Fruit fly (Drosophila melanogaster) whole organism, prepupa: ENCODE measurements around the gene SP1029.
A peak's percentile ranks its signal among the peaks of the same experiment; 100 is the strongest.

Experiments used
- Blimp-1 ChIP-seq: fragments of 200-800 bp; sonication (Bioruptor generic); optimal IDR thresholded peaks from 3 replicates; lab custom pipeline; 2017; ENCODE audit warnings: missing biosample characterization, missing genetic modification characterization, mild to moderate bottlenecking, moderate library complexity, missing genetic modification reagents
- CG10631 ChIP-seq: fragments of 200-800 bp; sonication (Bioruptor generic); optimal IDR thresholded peaks from 2 replicates; lab custom pipeline; 2016; ENCODE audit warnings: missing biosample characterization, missing genetic modification characterization
- CG10669 ChIP-seq: fragments of 200-800 bp; sonication (Bioruptor generic); optimal IDR thresholded peaks from 3 replicates; lab custom pipeline; 2018; ENCODE audit warnings: missing biosample characterization, mild to moderate bottlenecking, missing genetic modification characterization, moderate library complexity
- CG11294 ChIP-seq: fragments of 200-800 bp; sonication (Bioruptor generic); IDR thresholded peaks from 2 replicates; pipeline ENCODE4 v1.3.6; 2022; ENCODE audit warnings: missing biosample characterization, missing genetic modification characterization
- CG11762 ChIP-seq: fragments of 200-800 bp; sonication (Bioruptor generic); optimal IDR thresholded peaks from 3 replicates; lab custom pipeline; 2016; ENCODE audit warnings: missing biosample characterization, missing genetic modification characterization; ENCODE audit not compliant: insufficient read depth
- CG11902 ChIP-seq: fragments of 200-800 bp; sonication (Bioruptor generic); optimal IDR thresholded peaks from 3 replicates; lab custom pipeline; 2016; ENCODE audit warnings: missing biosample characterization, missing genetic modification characterization
- CG15336 ChIP-seq: fragments of 200-800 bp; sonication (Bioruptor generic); IDR thresholded peaks from 2 replicates; pipeline ENCODE4 v1.3.6; 2022; ENCODE audit warnings: missing biosample characterization, missing genetic modification characterization
- CG1621 ChIP-seq: fragments of 200-800 bp; sonication (Bioruptor generic); optimal IDR thresholded peaks from 3 replicates; lab custom pipeline; 2018; ENCODE audit warnings: missing biosample characterization, mild to moderate bottlenecking, missing genetic modification characterization
- CG16779 ChIP-seq: fragments of 200-800 bp; sonication (Bioruptor generic); optimal IDR thresholded peaks from 3 replicates; lab custom pipeline; 2017; ENCODE audit warnings: missing biosample characterization, mild to moderate bottlenecking, missing genetic modification characterization
- CG31627 ChIP-seq: fragments of 200-800 bp; sonication (Bioruptor generic); optimal IDR thresholded peaks from 3 replicates; lab custom pipeline; 2016; ENCODE audit warnings: missing biosample characterization, missing genetic modification characterization
- CG32006 ChIP-seq: fragments of 200-800 bp; sonication (Bioruptor generic); optimal IDR thresholded peaks from 3 replicates; lab custom pipeline; 2017; ENCODE audit warnings: missing biosample characterization, mild to moderate bottlenecking, missing genetic modification characterization
- CG3919 ChIP-seq: fragments of 200-800 bp; sonication (Bioruptor generic); optimal IDR thresholded peaks from 3 replicates; lab custom pipeline; 2016; ENCODE audit warnings: missing biosample characterization, missing genetic modification characterization
- CG4318 ChIP-seq: fragments of 200-800 bp; sonication (Bioruptor generic); optimal IDR thresholded peaks from 3 replicates; lab custom pipeline; 2017; ENCODE audit warnings: missing biosample characterization, mild to moderate bottlenecking, missing genetic modification characterization
- CG6163 ChIP-seq: fragments of 200-800 bp; sonication (Bioruptor generic); IDR thresholded peaks from 3 replicates; pipeline ENCODE4 v1.3.6; 2022; ENCODE audit warnings: missing biosample characterization, missing genetic modification characterization
- CG6276 ChIP-seq: fragments of 200-800 bp; sonication (Bioruptor generic); optimal IDR thresholded peaks from 2 replicates; lab custom pipeline; 2017; ENCODE audit warnings: missing biosample characterization, mild to moderate bottlenecking, missing genetic modification characterization
- CG6808 ChIP-seq: fragments of 200-800 bp; sonication (Bioruptor generic); optimal IDR thresholded peaks from 3 replicates; lab custom pipeline; 2017; ENCODE audit warnings: missing biosample characterization, missing genetic modification characterization, mild to moderate bottlenecking, moderate library complexity, missing genetic modification reagents
- CG7368 ChIP-seq: fragments of 200-800 bp; sonication (Bioruptor generic); optimal IDR thresholded peaks from 3 replicates; lab custom pipeline; 2016; ENCODE audit warnings: missing biosample characterization, missing genetic modification characterization
- CG8119 ChIP-seq: fragments of 200-800 bp; sonication (Bioruptor generic); IDR thresholded peaks from 3 replicates; pipeline ENCODE4 v1.3.6; 2022; ENCODE audit warnings: missing biosample characterization, missing genetic modification characterization
- CG8632 ChIP-seq: fragments of 200-800 bp; sonication (Bioruptor generic); optimal IDR thresholded peaks from 3 replicates; lab custom pipeline; 2016; ENCODE audit warnings: missing biosample characterization, missing genetic modification characterization
- CG9139 ChIP-seq: fragments of 200-800 bp; sonication (Bioruptor generic); optimal IDR thresholded peaks from 3 replicates; lab custom pipeline; 2017; ENCODE audit warnings: missing biosample characterization, mild to moderate bottlenecking, missing genetic modification characterization
- Eip78C ChIP-seq: fragments of 200-800 bp; sonication (Bioruptor generic); peaks from one replicate; lab custom pipeline; 2016; ENCODE audit warnings: missing biosample characterization, missing genetic modification characterization
- Ets21C ChIP-seq: fragments of 200-800 bp; sonication (Bioruptor generic); optimal IDR thresholded peaks from 3 replicates; lab custom pipeline; 2016; ENCODE audit warnings: missing biosample characterization, missing genetic modification characterization
- Ets96B ChIP-seq: fragments of 200-800 bp; optimal IDR thresholded peaks from 2 replicates; lab custom pipeline; 2019; ENCODE audit warnings: missing biosample characterization, mild to moderate bottlenecking, missing genetic modification characterization, moderate library complexity
- Hr39 ChIP-seq: fragments of 200-800 bp; sonication (Bioruptor generic); optimal IDR thresholded peaks from 2 replicates; lab custom pipeline; 2016; ENCODE audit warnings: missing biosample characterization, missing genetic modification characterization
- Hr4 ChIP-seq: fragments of 200-800 bp; sonication (Bioruptor generic); optimal IDR thresholded peaks from 3 replicates; lab custom pipeline; 2016; ENCODE audit warnings: missing biosample characterization, missing genetic modification characterization
- Met ChIP-seq: fragments of 200-800 bp; sonication (Bioruptor generic); optimal IDR thresholded peaks from 3 replicates; lab custom pipeline; 2016; ENCODE audit warnings: missing biosample characterization, missing genetic modification characterization
- OdsH ChIP-seq: fragments of 200-800 bp; sonication (Bioruptor generic); optimal IDR thresholded peaks from 3 replicates; lab custom pipeline; 2016; ENCODE audit warnings: missing biosample characterization, missing genetic modification characterization
- Sox102F ChIP-seq: fragments of 200-800 bp; sonication (Bioruptor generic); optimal IDR thresholded peaks from 2 replicates; lab custom pipeline; 2016; ENCODE audit warnings: missing biosample characterization, mild to moderate bottlenecking, missing genetic modification characterization
- Sox14 ChIP-seq: fragments of 200-800 bp; sonication (Bioruptor generic); optimal IDR thresholded peaks from 3 replicates; lab custom pipeline; 2016; ENCODE audit warnings: missing biosample characterization, missing genetic modification characterization
- Sox15 ChIP-seq: fragments of 200-800 bp; sonication (Bioruptor generic); optimal IDR thresholded peaks from 3 replicates; lab custom pipeline; 2016; ENCODE audit warnings: missing biosample characterization, missing genetic modification characterization
- achi ChIP-seq: fragments of 200-800 bp; sonication (Bioruptor generic); optimal IDR thresholded peaks from 3 replicates; lab custom pipeline; 2016; ENCODE audit warnings: missing biosample characterization, missing genetic modification characterization
- cyc ChIP-seq: fragments of 200-800 bp; sonication (Bioruptor generic); optimal IDR thresholded peaks from 3 replicates; lab custom pipeline; 2016; ENCODE audit warnings: missing biosample characterization, missing genetic modification characterization
- dac ChIP-seq: fragments of 200-800 bp; sonication (Bioruptor generic); optimal IDR thresholded peaks from 2 replicates; lab custom pipeline; 2017; ENCODE audit warnings: missing biosample characterization, mild to moderate bottlenecking, missing genetic modification characterization
- dsx ChIP-seq: fragments of 200-800 bp; optimal IDR thresholded peaks from 3 replicates; lab custom pipeline; 2019; ENCODE audit warnings: missing biosample characterization, mild to moderate bottlenecking, missing genetic modification characterization, moderate library complexity; ENCODE audit not compliant: poor library complexity, severe bottlenecking
- eg ChIP-seq: fragments of 200-800 bp; sonication (Bioruptor generic); IDR thresholded peaks from 3 replicates; pipeline ENCODE4 v1.3.6; 2022; ENCODE audit warnings: missing biosample characterization, missing genetic modification characterization
- esn ChIP-seq: fragments of 200-800 bp; sonication (Bioruptor generic); optimal IDR thresholded peaks from 2 replicates; lab custom pipeline; 2016; ENCODE audit warnings: missing biosample characterization, mild to moderate bottlenecking, missing genetic modification characterization, moderate library complexity
- fd85E ChIP-seq: fragments of 200-800 bp; sonication (Bioruptor generic); optimal IDR thresholded peaks from 3 replicates; lab custom pipeline; 2016; ENCODE audit warnings: missing biosample characterization, missing genetic modification characterization
- fkh ChIP-seq: fragments of 200-800 bp; sonication (Bioruptor generic); optimal IDR thresholded peaks from 3 replicates; lab custom pipeline; 2017; ENCODE audit warnings: missing biosample characterization, mild to moderate bottlenecking, missing genetic modification characterization, moderate library complexity
- lz ChIP-seq: fragments of 200-800 bp; sonication (Bioruptor generic); optimal IDR thresholded peaks from 3 replicates; lab custom pipeline; 2016; ENCODE audit warnings: missing biosample characterization, missing genetic modification characterization
- net ChIP-seq: fragments of 200-800 bp; sonication (Bioruptor generic); optimal IDR thresholded peaks from 3 replicates; lab custom pipeline; 2016; ENCODE audit warnings: missing biosample characterization, missing genetic modification characterization
- spab ChIP-seq: fragments of 200-800 bp; sonication (Bioruptor generic); optimal IDR thresholded peaks from 2 replicates; lab custom pipeline; 2017; ENCODE audit warnings: missing biosample characterization, mild to moderate bottlenecking, missing genetic modification characterization, missing genetic modification reagents
- ss ChIP-seq, 2 experiments: fragments of 200-800 bp; sonication (Bioruptor generic); optimal IDR thresholded peaks; 2 replicates in 1 of 2; 3 replicates in 1 of 2; lab custom pipeline; 2017 to 2018; ENCODE audit warnings: mild to moderate bottlenecking in 2 of 2, missing biosample characterization in 2 of 2, missing genetic modification characterization in 2 of 2, moderate library complexity in 1 of 2
- topi ChIP-seq: fragments of 200-800 bp; sonication (Bioruptor generic); optimal IDR thresholded peaks from 3 replicates; lab custom pipeline; 2016; ENCODE audit warnings: missing biosample characterization, missing genetic modification characterization
- vri ChIP-seq: fragments of 200-800 bp; sonication (Bioruptor generic); optimal IDR thresholded peaks from 3 replicates; lab custom pipeline; 2016; ENCODE audit warnings: missing biosample characterization, mild to moderate bottlenecking, missing genetic modification characterization

SP1029 gene

dm6 chr3R:29250272-29251018 is at the start of gene SP1029:
Gene SP1029 (minus strand): TSS chr3R:29250451.
- TF ChIP-seq dsx (GFP tag; lab: Kevin White, UChicago): no peak
- TF ChIP-seq Eip78C (GFP tag; lab: Kevin White, UChicago): peak; percentile 27
- TF ChIP-seq Hr4 (GFP tag; lab: Kevin White, UChicago): no peak
- TF ChIP-seq dac (GFP tag; lab: Kevin White, UChicago): no peak
- no peak for TF ChIP-seq OdsH (GFP tag; lab: Kevin White, UChicago)
- TF ChIP-seq CG6276: peak; percentile 26
- TF ChIP-seq ss (GFP tag; optimal IDR thresholded peaks at IDR 0.05; lab: Kevin White, UChicago): peak; percentile 17 to 48
- peak; percentile 15; the same call in 1 of the 3 replicates for TF ChIP-seq CG8119 (GFP tag; lab: Robert Waterston, UW)
- no peak for TF ChIP-seq cyc (GFP tag; lab: Kevin White, UChicago)
- TF ChIP-seq CG6808 (GFP tag; lab: Kevin White, UChicago): peak; percentile 37
- no peak for TF ChIP-seq CG32006 (GFP tag; lab: Kevin White, UChicago)
- TF ChIP-seq esn (GFP tag; lab: Kevin White, UChicago): no peak
- TF ChIP-seq CG15336: peak; percentile 44; the same call in 1 of the 2 replicates
- peak; percentile 60; the same call in 2 of the 3 replicates for TF ChIP-seq eg (GFP tag; lab: Robert Waterston, UW)
- TF ChIP-seq CG16779 (tag; lab: Kevin White, UChicago): no peak
- peak; percentile 35; the same call in 2 of the 3 replicates for TF ChIP-seq CG6163 (GFP tag; lab: Robert Waterston, UW)
- no peak for TF ChIP-seq vri (GFP tag; lab: Kevin White, UChicago)
- TF ChIP-seq fkh (GFP tag; lab: Kevin White, UChicago): no peak

dm6 chr3R:29299758-29300437 is 49.6 kb upstream of the SP1029 start:
- peak; percentile 48 for TF ChIP-seq CG9139
- TF ChIP-seq CG32006 (GFP tag; lab: Kevin White, UChicago): peak; percentile 63
- peak; percentile 40 to 75 for TF ChIP-seq ss (GFP tag; optimal IDR thresholded peaks at IDR 0.05; lab: Kevin White, UChicago)
- TF ChIP-seq CG6276: no peak
- no peak for TF ChIP-seq CG11294 (GFP tag; lab: Robert Waterston, UW)
- no peak for TF ChIP-seq Hr39 (GFP tag; lab: Kevin White, UChicago)
- TF ChIP-seq CG31627 (GFP tag; lab: Kevin White, UChicago): no peak
- peak; percentile 78 for TF ChIP-seq CG6163 (GFP tag; lab: Robert Waterston, UW)
- TF ChIP-seq CG1621 (tag; lab: Kevin White, UChicago): peak; percentile 18
- TF ChIP-seq achi (GFP tag; lab: Kevin White, UChicago): peak; percentile 59
- TF ChIP-seq Sox102F (GFP tag; lab: Kevin White, UChicago): no peak
- TF ChIP-seq topi (GFP tag; lab: Kevin White, UChicago): no peak
- peak; percentile 74 for TF ChIP-seq CG10631 (GFP tag; lab: Kevin White, UChicago)
- TF ChIP-seq OdsH (GFP tag; lab: Kevin White, UChicago): peak; percentile 60
- no peak for TF ChIP-seq Blimp-1 (GFP tag; lab: Kevin White, UChicago)
- TF ChIP-seq CG8119 (GFP tag; lab: Robert Waterston, UW): peak; percentile 34; the same call in 1 of the 3 replicates
- peak; percentile 76 for TF ChIP-seq Ets96B
- peak; percentile 44 for TF ChIP-seq dsx (GFP tag; lab: Kevin White, UChicago)
- TF ChIP-seq net (GFP tag; lab: Kevin White, UChicago): peak; percentile 6
- TF ChIP-seq CG11902 (GFP tag; lab: Kevin White, UChicago): no peak
- no peak for TF ChIP-seq CG4318
- TF ChIP-seq CG7368 (GFP tag; lab: Kevin White, UChicago): peak; percentile 19
- no peak for TF ChIP-seq Ets21C (GFP tag; lab: Kevin White, UChicago)
- TF ChIP-seq Met (GFP tag; lab: Kevin White, UChicago): no peak
- TF ChIP-seq Sox15 (GFP tag; lab: Kevin White, UChicago): no peak
- TF ChIP-seq eg (GFP tag; lab: Robert Waterston, UW): peak; percentile 38; the same call in 1 of the 3 replicates
- TF ChIP-seq CG8632 (GFP tag; lab: Kevin White, UChicago): no peak
- TF ChIP-seq Sox14 (GFP tag; lab: Kevin White, UChicago): peak; percentile 61
- no peak for TF ChIP-seq lz
- TF ChIP-seq fkh (GFP tag; lab: Kevin White, UChicago): peak; percentile 16
- peak; percentile 70 for TF ChIP-seq CG3919 (GFP tag; lab: Kevin White, UChicago)
- TF ChIP-seq spab (GFP tag; lab: Kevin White, UChicago): peak; percentile 71
- TF ChIP-seq Eip78C (GFP tag; lab: Kevin White, UChicago): peak; percentile 85
- TF ChIP-seq CG11762: peak; percentile 31
- TF ChIP-seq vri (GFP tag; lab: Kevin White, UChicago): no peak
- no peak for TF ChIP-seq dac (GFP tag; lab: Kevin White, UChicago)
- no peak for TF ChIP-seq fd85E (GFP tag; lab: Kevin White, UChicago)
- TF ChIP-seq CG10669: peak; percentile 80
